Worm (Caenorhabditis elegans): Measurements from ENCODE around the gene vhl-1.

Gene vhl-1

DNA sequence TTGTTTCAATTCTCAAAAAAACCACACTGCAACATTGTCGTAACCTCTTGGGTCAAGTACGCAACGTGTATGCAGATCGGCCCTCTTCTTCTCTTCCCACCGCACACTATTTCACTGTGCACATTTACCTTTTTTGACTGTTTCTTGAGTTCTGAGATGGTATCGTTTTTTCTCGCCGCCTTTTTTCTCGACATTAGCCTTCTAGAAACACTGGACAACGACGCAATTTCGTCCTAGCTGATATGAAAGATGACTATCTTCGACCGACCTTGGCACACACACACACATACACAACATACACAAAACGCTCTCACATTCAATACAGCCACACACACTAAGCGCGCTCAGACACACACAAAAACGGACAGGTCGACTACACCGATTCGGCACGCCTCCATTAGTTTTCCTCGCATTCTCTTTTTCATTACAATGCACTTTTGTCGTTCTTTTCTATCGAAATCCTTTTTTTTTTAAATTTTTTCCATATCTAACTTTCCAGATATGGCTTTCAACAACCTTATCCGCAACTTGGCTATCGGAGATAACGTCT, 32.3 kb downstream of the vhl-1 start, which contains the start of gene aco-1:
Gene aco-1 (plus strand): TSS at position 500 of the 550 bp plus-strand sequence.
- peak; percentile 88 for TF ChIP-seq nhr-25 (tag; optimal IDR thresholded peaks at IDR 0.05)
- no peak for TF ChIP-seq snpc-4 (tag; optimal IDR thresholded peaks at IDR 0.05)
- TF ChIP-seq fkh-10 (GFP tag; optimal IDR thresholded peaks at IDR 0.05) = no peak
- TF ChIP-seq egl-27 (tag; optimal IDR thresholded peaks at IDR 0.05) = peak; percentile 11
- peak; percentile 27 for TF ChIP-seq hmg-11 (tag; optimal IDR thresholded peaks at IDR 0.05)
- TF ChIP-seq ZK546.5 (tag; optimal IDR thresholded peaks at IDR 0.05) = no peak
- peak; percentile 60 for TF ChIP-seq pqm-1 (tag; optimal IDR thresholded peaks at IDR 0.05)
- peak; percentile 58 for TF ChIP-seq nhr-23 (tag; optimal IDR thresholded peaks at IDR 0.05)
- TF ChIP-seq elt-2 (tag; optimal IDR thresholded peaks at IDR 0.05) = peak; percentile 83
- TF ChIP-seq elt-1 (tag; optimal IDR thresholded peaks at IDR 0.05) = peak; percentile 13

DNA sequence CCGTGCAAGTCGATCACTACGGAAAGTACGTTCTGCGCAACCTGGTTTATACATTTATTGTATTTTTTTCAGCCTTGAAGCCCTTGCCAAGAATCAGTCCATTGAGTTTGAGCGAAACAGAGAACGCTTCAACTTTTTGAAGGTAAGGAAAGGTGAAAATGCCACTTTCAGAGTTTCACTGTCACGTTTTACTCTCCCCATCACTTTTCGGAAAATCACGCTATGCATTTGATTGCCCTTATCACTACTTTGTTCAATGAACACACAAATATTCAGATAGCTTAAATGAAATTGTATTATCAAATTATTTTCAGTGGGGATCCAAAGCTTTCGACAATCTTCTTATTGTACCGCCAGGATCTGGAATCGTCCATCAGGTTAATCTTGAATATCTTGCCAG, 33.3 kb downstream of the vhl-1 start:
- TF ChIP-seq elt-1 (tag; optimal IDR thresholded peaks at IDR 0.05) (no peak), pha-4 (tag; optimal IDR thresholded peaks at IDR 0.05) (peak; percentile 42), elt-2 (tag; optimal IDR thresholded peaks at IDR 0.05) (peak; percentile 60), pqm-1 (tag; optimal IDR thresholded peaks at IDR 0.05) (peak; percentile 77), jun-1 (tag; optimal IDR thresholded peaks at IDR 0.05) (no peak)

DNA sequence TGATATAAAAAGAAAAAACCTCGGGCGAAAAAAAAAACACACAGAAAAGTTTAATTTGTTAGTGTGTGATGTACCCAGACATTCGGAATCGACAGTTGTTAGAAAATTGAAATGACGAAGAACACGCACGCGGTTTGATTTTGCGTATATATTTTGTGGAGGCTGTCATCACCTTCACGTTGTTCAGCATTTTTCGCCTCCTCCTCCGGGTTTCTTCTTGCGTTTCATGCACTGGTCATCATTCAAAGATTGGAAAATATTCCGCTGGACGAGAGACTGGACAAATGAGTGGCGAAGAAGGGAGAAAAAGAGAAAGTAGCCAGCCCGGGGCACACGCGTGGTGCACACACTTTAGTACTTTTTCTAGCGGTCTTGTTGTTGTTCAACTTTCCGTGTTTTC, 37.7 kb downstream of the vhl-1 start:
- TF ChIP-seq egl-5 (tag; optimal IDR thresholded peaks at IDR 0.05) = peak; percentile 7
- peak; percentile 5 for TF ChIP-seq lin-39 (tag; optimal IDR thresholded peaks at IDR 0.05)
- no peak for TF ChIP-seq nhr-43 (tag; optimal IDR thresholded peaks at IDR 0.05; ENCODE audit: poor library complexity, severe bottlenecking)
- no peak for TF ChIP-seq nhr-25 (tag; optimal IDR thresholded peaks at IDR 0.05)

DNA sequence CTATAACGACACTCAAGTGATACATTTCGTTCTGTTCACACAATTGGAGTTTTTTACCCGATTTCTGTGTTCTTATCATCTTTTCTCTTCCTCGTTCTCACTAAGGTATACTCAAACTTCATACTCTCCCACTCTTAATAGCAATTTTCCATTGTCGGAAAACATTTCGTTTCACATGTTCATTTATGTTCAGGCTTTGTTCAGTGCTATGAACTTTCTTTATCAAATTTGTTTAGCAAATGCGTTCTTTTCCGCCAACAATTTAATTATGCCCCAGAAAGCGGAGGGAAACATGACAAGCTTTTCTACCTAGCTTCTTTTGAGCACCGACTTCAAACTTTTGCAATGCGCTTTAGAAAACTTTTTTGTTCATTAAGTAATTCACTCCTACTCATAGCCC, 38.3 kb downstream of the vhl-1 start:
- TF ChIP-seq elt-2 (tag; optimal IDR thresholded peaks at IDR 0.05) = peak; percentile 52
- no peak for TF ChIP-seq ama-1 (optimal IDR thresholded peaks at IDR 0.05)

DNA sequence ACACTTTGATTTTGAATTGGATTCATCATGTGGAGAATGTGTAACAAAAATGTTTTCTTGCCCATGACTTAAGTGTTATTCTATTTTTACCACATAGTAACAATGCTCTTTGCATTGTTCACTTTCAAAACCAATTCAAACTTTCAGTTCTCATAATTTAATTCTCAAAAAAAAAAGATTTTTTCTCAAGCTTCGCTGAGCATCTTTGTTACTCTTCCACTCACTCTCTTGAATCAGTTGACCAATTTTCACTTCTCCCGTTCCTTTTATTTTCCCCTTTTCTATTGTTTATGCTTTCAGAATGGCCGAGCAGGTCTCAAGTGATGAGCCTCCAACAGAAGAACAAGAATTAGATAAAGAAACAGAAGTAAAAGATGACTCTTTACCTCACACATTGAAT, 39.0 kb downstream of the vhl-1 start, which contains the start of gene oct-2:
Gene oct-2 (plus strand): TSS at position 301 of the 400 bp plus-strand sequence.
- TF ChIP-seq unc-39 (tag; optimal IDR thresholded peaks at IDR 0.05) = no peak
- no peak for TF ChIP-seq ztf-4 (tag; optimal IDR thresholded peaks at IDR 0.05)
- TF ChIP-seq nhr-12 (tag; optimal IDR thresholded peaks at IDR 0.05) = no peak
- no peak for TF ChIP-seq pha-4 (tag; optimal IDR thresholded peaks at IDR 0.05)
- TF ChIP-seq ama-1 (optimal IDR thresholded peaks at IDR 0.05) = no peak

DNA sequence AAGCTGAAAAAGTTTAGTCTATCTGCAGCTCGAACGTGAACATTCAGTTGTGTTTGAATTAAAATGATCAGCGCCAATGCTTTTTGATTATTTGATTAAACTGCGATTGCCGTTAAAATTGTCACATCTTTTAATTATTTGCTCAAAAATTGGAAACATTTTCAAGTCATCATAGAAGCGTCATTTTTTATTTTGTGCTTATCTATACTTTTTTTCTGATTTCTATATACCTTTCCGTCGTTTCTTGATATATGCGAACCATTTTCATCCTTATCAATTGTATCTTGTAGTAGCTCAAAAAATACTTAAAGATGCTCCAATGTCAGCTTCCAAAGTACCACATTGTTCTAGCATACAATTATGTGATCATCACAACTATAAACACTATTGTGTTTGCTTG, 44.1 kb downstream of the vhl-1 start:
- TF ChIP-seq pqm-1 (tag; optimal IDR thresholded peaks at IDR 0.05) = peak; percentile 21
- TF ChIP-seq fkh-10 (GFP tag; optimal IDR thresholded peaks at IDR 0.05) = no peak
- no peak for TF ChIP-seq lin-39 (tag; optimal IDR thresholded peaks at IDR 0.05)
- no peak for TF ChIP-seq hmg-11 (tag; optimal IDR thresholded peaks at IDR 0.05)
- TF ChIP-seq lsy-12 (tag; optimal IDR thresholded peaks at IDR 0.05) = no peak
- TF ChIP-seq nhr-23 (tag; optimal IDR thresholded peaks at IDR 0.05) = no peak
- no peak for TF ChIP-seq eor-1 (tag; optimal IDR thresholded peaks at IDR 0.05)
- no peak for TF ChIP-seq fos-1 (tag; optimal IDR thresholded peaks at IDR 0.05)
- TF ChIP-seq elt-3 (tag; optimal IDR thresholded peaks at IDR 0.05) = no peak
- TF ChIP-seq fkh-2 (tag; optimal IDR thresholded peaks at IDR 0.05) = no peak
- TF ChIP-seq R02D3.7 (tag; optimal IDR thresholded peaks at IDR 0.05) = no peak
- TF ChIP-seq egl-27 (tag; optimal IDR thresholded peaks at IDR 0.05) = no peak
- no peak for TF ChIP-seq ceh-28 (tag; optimal IDR thresholded peaks at IDR 0.05)
- TF ChIP-seq elt-1 (tag; optimal IDR thresholded peaks at IDR 0.05) = no peak
- TF ChIP-seq elt-2 (tag; optimal IDR thresholded peaks at IDR 0.05) = peak; percentile 91
- no peak for TF ChIP-seq ama-1 (optimal IDR thresholded peaks at IDR 0.05)

DNA sequence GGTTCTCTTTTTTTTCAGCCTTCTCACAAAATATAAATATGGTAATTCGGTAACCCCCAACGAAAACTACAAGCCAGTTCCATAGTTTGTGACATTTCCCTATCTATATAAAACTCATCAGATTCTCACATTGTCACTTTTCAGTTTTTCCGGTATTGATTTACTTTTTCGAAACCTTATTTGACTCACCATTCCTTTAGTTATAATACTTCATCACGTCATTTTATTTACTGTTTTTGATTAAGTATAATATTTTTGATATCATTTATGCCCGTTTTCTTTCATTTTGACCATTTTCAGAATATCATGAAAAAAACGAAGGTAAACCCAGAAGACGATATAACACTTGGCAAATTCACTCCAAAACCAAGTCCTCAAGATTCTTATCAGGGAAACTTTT, 44.7 kb downstream of the vhl-1 start, which contains the start of gene pgp-3:
Gene pgp-3 (plus strand): TSS at position 301 of the 400 bp plus-strand sequence.
- no peak for TF ChIP-seq ceh-16 (tag; optimal IDR thresholded peaks at IDR 0.05)
- TF ChIP-seq ztf-11 (tag; optimal IDR thresholded peaks at IDR 0.05) = no peak
- no peak for TF ChIP-seq nhr-77 (tag; optimal IDR thresholded peaks at IDR 0.05)
- TF ChIP-seq mml-1 (tag; optimal IDR thresholded peaks at IDR 0.05) = no peak
- no peak for TF ChIP-seq daf-12 (tag; optimal IDR thresholded peaks at IDR 0.05)
- no peak for TF ChIP-seq tbx-2 (tag; optimal IDR thresholded peaks at IDR 0.05)
- no peak for TF ChIP-seq nhr-76 (tag; optimal IDR thresholded peaks at IDR 0.05)
- TF ChIP-seq sea-2 (GFP tag; optimal IDR thresholded peaks at IDR 0.05) = no peak
- no peak for TF ChIP-seq R02D3.7 (tag; optimal IDR thresholded peaks at IDR 0.05)
- no peak for TF ChIP-seq ceh-9 (tag; optimal IDR thresholded peaks at IDR 0.05)
- no peak for TF ChIP-seq skn-1 (tag; optimal IDR thresholded peaks at IDR 0.05)

All from whole organism, L3 larva.